Worm (Caenorhabditis elegans): ENCODE results near the gene Y42H9AR.4.

DNA sequence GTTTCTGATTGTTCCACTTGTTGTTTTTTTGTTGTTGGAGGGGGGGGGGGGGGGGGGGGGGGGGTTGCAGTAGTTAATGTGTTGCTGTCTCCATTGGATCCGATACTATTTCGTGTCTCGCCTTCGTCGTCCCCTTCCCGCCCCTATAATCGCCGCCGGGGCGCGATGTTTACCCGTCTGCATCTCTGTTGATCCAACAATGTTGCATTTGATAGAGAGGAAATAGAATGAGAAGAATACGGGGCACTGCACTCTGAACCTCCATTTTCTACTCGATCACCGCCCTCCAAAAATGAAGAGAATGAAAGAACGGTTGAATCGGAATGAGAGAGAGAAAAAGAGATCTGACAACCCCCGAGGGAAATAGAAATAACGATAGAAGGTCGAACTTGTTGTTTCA, 44.3 kb downstream of the Y42H9AR.4 start:
- TF ChIP-seq ceh-82 (tag; optimal IDR thresholded peaks at IDR 0.05) (no peak), sea-2 (GFP tag; optimal IDR thresholded peaks at IDR 0.05) (no peak), nhr-76 (tag; optimal IDR thresholded peaks at IDR 0.05) (no peak), R02D3.7 (tag; optimal IDR thresholded peaks at IDR 0.05) (no peak), ceh-28 (tag; optimal IDR thresholded peaks at IDR 0.05) (no peak), skn-1 (tag; optimal IDR thresholded peaks at IDR 0.05) (no peak), egl-5 (tag; optimal IDR thresholded peaks at IDR 0.05) (no peak), egl-27 (tag; optimal IDR thresholded peaks at IDR 0.05) (no peak), daf-12 (tag; optimal IDR thresholded peaks at IDR 0.05) (no peak), ztf-11 (tag; optimal IDR thresholded peaks at IDR 0.05) (no peak), ceh-9 (tag; optimal IDR thresholded peaks at IDR 0.05) (no peak)

Data from whole organism, L3 larva.